Fruit fly (Drosophila melanogaster) whole organism: ENCODE measurements around the gene CG13806.

ENCODE experiments used
- CG8478 ChIP-seq: fragments of >200 bp; optimal IDR thresholded peaks from 2 replicates; lab custom pipeline; 2018; ENCODE audit warnings: inconsistent platforms
- Dll ChIP-seq: fragments of >200 bp; optimal IDR thresholded peaks from 2 replicates; lab custom pipeline; 2017
- EcR ChIP-seq, 2 experiments: fragments of >200 bp; optimal IDR thresholded peaks; 2 replicates each; lab custom pipeline; 2017; ENCODE audit warnings: missing biosample characterization in 2 of 2, missing genetic modification characterization in 2 of 2, missing genetic modification reagents in 2 of 2
- pan ChIP-seq: fragments of >200 bp; optimal IDR thresholded peaks from 2 replicates; lab custom pipeline; 2017
- psq ChIP-seq: fragments of >200 bp; optimal IDR thresholded peaks from 2 replicates; lab custom pipeline; 2017
- usp ChIP-seq: fragments of >200 bp; optimal IDR thresholded peaks from 2 replicates; lab custom pipeline; 2017; ENCODE audit warnings: missing biosample characterization, missing genetic modification characterization, mixed read lengths

CG13806 gene

dm6 chr3L:2256422-2257172 lies 9.6 kb upstream of the CG13806 start:
- TF ChIP-seq usp, result no peak
- no peak for TF ChIP-seq psq
- TF ChIP-seq CG8478 (lab: Kevin White, UChicago), result no peak
- no peak for TF ChIP-seq EcR (GFP tag; optimal IDR thresholded peaks at IDR 0.05; lab: Kevin White, UChicago)
- TF ChIP-seq pan (lab: Kevin White, UChicago), result no peak
- no peak for TF ChIP-seq Dll

DNA sequence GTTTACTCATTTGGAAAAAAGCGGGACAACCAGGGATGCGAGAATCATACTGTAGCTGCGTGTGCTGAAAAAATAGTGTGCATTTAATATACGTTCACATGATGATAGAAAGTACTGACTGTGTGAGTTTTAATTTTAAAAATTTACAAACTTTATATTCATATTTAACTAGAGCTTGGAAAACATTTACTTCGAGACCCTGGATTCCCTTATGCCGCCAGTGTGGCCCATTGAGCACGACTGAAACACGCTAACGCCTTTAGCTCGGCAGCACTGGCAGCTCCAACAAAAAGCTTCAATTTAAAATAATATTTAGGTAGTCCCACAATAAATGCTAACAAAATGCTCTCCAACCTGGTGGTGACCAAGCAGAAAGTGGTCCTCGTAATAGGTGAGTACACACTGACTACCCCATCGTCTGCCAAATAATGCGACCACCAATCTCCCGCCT lies 8.8 kb upstream of the CG13806 start, which contains the start of the genes CG1275 and Elp5:
TSS of gene CG1275 (minus strand) at position 12 of the 451 bp plus-strand sequence.
TSS of gene Elp5 (plus strand) at position 45 of the 451 bp plus-strand sequence.
- no peak for TF ChIP-seq usp
- no peak for TF ChIP-seq Dll
- no peak for TF ChIP-seq EcR (GFP tag; optimal IDR thresholded peaks at IDR 0.05; lab: Kevin White, UChicago)
- no peak for TF ChIP-seq pan (lab: Kevin White, UChicago)
- no peak for TF ChIP-seq CG8478 (lab: Kevin White, UChicago)
- TF ChIP-seq psq, result no peak

dm6 chr3L:2261282-2261681 lies 4.9 kb upstream of the CG13806 start:
- TF ChIP-seq CG8478 (lab: Kevin White, UChicago), result no peak
- no peak for TF ChIP-seq usp
- TF ChIP-seq psq, result no peak

DNA sequence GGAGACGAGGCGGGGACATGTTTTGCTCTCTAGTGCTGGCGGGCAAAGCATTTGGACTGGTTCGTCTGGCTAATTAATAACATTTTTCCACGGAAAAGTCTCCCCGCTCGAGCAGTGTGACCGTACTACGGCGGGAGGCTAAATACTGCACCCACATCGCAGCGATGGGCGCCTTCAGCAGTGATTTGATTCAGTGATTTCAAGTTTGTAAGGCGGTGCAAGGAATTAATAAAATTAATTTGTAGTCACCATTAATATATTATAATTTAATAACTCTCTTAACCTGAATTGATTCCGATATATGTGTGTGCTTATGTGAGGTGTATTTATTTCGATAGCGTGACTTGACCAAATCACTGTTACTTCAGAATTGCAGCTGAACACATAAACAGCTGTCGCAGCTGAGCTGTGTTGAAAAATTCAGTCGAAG lies 3.7 kb upstream of the CG13806 start, which contains the start of the genes oxt and CG13807:
TSS of gene oxt (minus strand) at position 150 of the 430 bp plus-strand sequence.
TSS of gene CG13807 (plus strand) at position 405 of the 430 bp plus-strand sequence.
- TF ChIP-seq psq, result no peak
- TF ChIP-seq EcR (GFP tag; optimal IDR thresholded peaks at IDR 0.05; lab: Kevin White, UChicago), result no peak
- no peak for TF ChIP-seq pan (lab: Kevin White, UChicago)
- no peak for TF ChIP-seq Dll
- no peak for TF ChIP-seq CG8478 (lab: Kevin White, UChicago)
- no peak for TF ChIP-seq usp

DNA sequence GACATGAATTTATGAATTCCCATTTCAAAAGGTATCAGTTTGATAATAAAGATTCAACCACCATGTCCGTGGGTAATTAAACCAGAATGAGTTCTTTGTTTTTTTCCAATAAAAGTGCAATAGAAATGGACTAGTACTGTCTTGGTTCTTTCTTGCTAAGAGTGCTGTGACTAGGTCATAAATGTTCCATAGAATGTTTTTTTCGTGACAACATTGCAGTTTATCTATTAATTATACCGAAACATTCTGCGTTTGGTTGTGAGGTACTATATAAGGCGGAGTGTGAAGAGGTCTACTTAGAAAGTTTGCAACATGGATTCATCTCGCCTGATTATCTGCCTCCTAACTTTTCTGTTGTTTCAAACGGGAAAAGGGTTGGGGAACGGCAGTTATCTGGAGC lies 1.4 kb downstream of the CG13806 start, which contains the start of gene obst-I:
TSS of gene obst-I (plus strand) at position 301 of the 400 bp plus-strand sequence.
- TF ChIP-seq psq (no peak), Dll (no peak), pan (lab: Kevin White, UChicago) (no peak), usp (no peak), CG8478 (lab: Kevin White, UChicago) (no peak), EcR (GFP tag; optimal IDR thresholded peaks at IDR 0.05; lab: Kevin White, UChicago) (no peak)

DNA sequence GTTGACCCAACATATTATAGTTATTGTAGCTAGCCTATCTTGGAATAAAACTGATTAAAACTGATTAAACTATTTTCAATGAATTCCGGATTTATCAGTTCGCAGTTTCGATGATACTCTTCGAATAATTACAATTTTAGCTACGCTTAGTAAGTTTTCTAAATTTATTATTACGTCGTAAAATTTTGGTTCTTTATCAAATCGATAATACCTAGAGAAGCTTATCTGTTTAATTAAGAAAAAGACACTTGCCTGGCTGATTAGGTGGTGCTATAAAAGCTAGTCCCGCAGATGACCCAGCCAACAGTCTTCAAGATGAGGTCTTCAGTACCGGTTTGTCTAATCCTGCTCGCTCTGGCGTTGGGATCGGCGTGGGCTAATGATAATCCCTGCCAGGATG lies 2.3 kb downstream of the CG13806 start, which contains the start of gene CG32302:
TSS of gene CG32302 (plus strand) at position 301 of the 400 bp plus-strand sequence.
- TF ChIP-seq EcR (GFP tag; optimal IDR thresholded peaks at IDR 0.05; lab: Kevin White, UChicago), result no peak
- TF ChIP-seq psq, result no peak
- TF ChIP-seq CG8478 (lab: Kevin White, UChicago), result no peak
- TF ChIP-seq pan (lab: Kevin White, UChicago), result no peak
- no peak for TF ChIP-seq usp
- no peak for TF ChIP-seq Dll

- no peak for TF ChIP-seq EcR (GFP tag; optimal IDR thresholded peaks at IDR 0.05; lab: Kevin White, UChicago)
- no peak for TF ChIP-seq usp
- TF ChIP-seq psq, result no peak
- no peak for TF ChIP-seq pan (lab: Kevin White, UChicago)
- TF ChIP-seq Dll, result no peak
- no peak for TF ChIP-seq CG8478 (lab: Kevin White, UChicago)
These were observed 6.5 kb downstream of the CG13806 start, which contains the start of gene yellow-g for dm6 chr3L:2272669-2273068. Gene yellow-g (minus strand): TSS chr3L:2272769.

DNA sequence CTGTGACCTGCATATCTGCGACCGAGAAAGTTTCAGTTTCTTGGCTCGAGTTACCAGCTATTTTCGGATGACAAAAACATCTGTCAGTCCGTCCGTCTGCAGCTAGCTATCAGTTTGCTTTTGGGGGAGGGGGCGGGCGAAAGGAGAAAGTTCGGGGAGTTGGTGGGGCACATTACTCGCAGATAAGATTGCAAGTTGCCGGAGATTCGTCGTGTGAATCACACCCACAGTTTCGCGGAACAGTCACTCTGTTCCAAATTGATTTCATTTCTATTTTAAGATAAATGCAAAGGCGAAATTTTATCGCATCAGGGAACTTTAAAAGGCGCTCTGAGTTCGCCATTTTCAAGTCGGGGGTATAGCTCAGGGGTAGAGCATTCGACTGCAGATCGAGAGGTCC lies 7.2 kb downstream of the CG13806 start:
- no peak for TF ChIP-seq psq
- no peak for TF ChIP-seq Dll
- no peak for TF ChIP-seq pan (lab: Kevin White, UChicago)
- no peak for TF ChIP-seq CG8478 (lab: Kevin White, UChicago)

DNA sequence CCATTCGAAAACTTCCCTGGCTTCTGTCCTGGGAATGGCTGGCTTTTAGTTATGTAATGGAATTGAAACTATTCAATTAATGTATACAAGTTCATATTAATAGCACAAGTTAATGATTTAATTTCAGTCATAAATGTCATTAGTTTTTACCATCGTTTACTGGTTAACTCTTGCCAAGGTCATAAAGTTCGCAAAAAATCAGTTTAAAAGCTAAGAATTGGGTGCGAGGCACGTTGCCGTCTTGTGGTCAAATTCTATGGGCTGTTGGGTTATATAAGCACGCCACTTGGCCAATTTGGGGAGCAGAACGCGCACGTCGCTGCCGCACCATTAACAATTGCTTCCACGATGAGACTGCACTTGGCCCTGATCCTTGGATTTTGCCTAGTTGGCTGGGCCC lies 10.1 kb downstream of the CG13806 start, which contains the start of gene yellow-g2:
TSS of gene yellow-g2 (plus strand) at position 301 of the 400 bp plus-strand sequence.
- no peak for TF ChIP-seq usp
- no peak for TF ChIP-seq CG8478 (lab: Kevin White, UChicago)
- TF ChIP-seq Dll, result no peak
- no peak for TF ChIP-seq EcR (GFP tag; optimal IDR thresholded peaks at IDR 0.05; lab: Kevin White, UChicago)
- TF ChIP-seq pan (lab: Kevin White, UChicago), result no peak
- no peak for TF ChIP-seq psq

dm6 chr3L:2282506-2282905 lies 16.3 kb downstream of the CG13806 start, which contains the start of gene MsR2:
Gene MsR2 (plus strand): TSS chr3L:2282883.
- TF ChIP-seq usp (no peak), Dll (no peak), CG8478 (lab: Kevin White, UChicago) (no peak), EcR (GFP tag; optimal IDR thresholded peaks at IDR 0.05; lab: Kevin White, UChicago) (no peak), psq (no peak), pan (lab: Kevin White, UChicago) (no peak)
